Worm (Caenorhabditis elegans): Measurements from ENCODE around the gene R04F11.2.

- no peak for TF ChIP-seq flt-1 (GFP tag; IDR thresholded peaks at IDR 0.05)
- TF ChIP-seq ama-1 (optimal IDR thresholded peaks at IDR 0.05) = no peak
- TF ChIP-seq ets-7 (tag; optimal IDR thresholded peaks at IDR 0.05) = no peak
- TF ChIP-seq hmg-4 (GFP tag; optimal IDR thresholded peaks at IDR 0.05) = no peak
These were observed 39.5 kb downstream of the R04F11.2 start for ce11 chrV:12357632-12358031.

Data from whole organism, early embryonic.